Fruit fly (Drosophila melanogaster): ENCODE measurements around the gene Psa.
A peak's percentile ranks its signal among the peaks of the same experiment; 100 is the strongest.

Psa gene

dm6 chr3L:1538314-1538854, 35.7 kb downstream of the Psa start:
- TF ChIP-seq cic (GFP tag; optimal IDR thresholded peaks at IDR 0.05) (peak; percentile 7), CG14711 (tag; optimal IDR thresholded peaks at IDR 0.05) (no peak)

DNA sequence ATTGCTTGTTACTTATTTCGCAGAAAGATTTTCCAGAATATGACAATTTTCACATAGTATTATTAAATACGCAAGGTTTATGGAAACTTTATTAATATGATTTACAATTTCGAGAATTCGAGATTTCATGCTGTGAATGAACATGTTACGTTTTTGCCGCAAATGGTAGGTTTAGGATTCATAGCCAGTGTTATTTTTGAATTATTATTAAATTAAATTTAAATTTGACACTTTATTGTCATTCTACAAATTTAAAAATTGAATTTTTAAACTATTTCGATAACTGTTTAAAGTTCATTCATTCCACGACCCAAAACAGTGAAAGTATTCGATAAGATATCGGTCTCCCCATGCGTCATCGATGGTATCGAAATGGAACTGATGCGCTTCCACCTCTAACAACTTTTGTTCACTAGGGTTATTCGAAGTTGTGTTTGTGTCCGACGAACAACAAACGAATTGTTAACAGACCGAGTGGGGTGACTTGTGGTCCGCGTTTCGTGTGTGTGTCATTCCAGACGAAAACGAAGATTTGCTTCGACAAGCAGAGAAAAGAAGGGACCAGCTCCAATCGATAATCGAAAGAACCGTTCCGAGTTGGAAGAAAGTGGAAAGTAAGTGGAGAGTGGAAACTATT, 43.2 kb downstream of the Psa start, which contains the start of the genes CG32313 and Pcyt1:
TSS of gene CG32313 (minus strand) at position 51 of the 637 bp plus-strand sequence.
TSS of gene Pcyt1 (plus strand) at position 400 of the 637 bp plus-strand sequence.
- TF ChIP-seq Crg-1 (GFP tag; optimal IDR thresholded peaks at IDR 0.05), result peak; percentile 44
- no peak for TF ChIP-seq CG11617 (GFP tag; optimal IDR thresholded peaks at IDR 0.05)
- no peak for TF ChIP-seq toe (GFP tag; optimal IDR thresholded peaks at IDR 0.05)
- TF ChIP-seq CG7045 (GFP tag; optimal IDR thresholded peaks at IDR 0.05), result no peak
- TF ChIP-seq kay (GFP tag; ENCODE audit: borderline replicate concordance), result no peak
- no peak for TF ChIP-seq tj (GFP tag; optimal IDR thresholded peaks at IDR 0.05)
- peak; percentile 64 for TF ChIP-seq cic (GFP tag; optimal IDR thresholded peaks at IDR 0.05)
- TF ChIP-seq bab1 (GFP tag; optimal IDR thresholded peaks at IDR 0.05), result peak; percentile 82
- peak; percentile 31 for TF ChIP-seq CG12768 (GFP tag; optimal IDR thresholded peaks at IDR 0.05)
- TF ChIP-seq CG33017 (tag; optimal IDR thresholded peaks at IDR 0.05), result peak; percentile 70
- TF ChIP-seq CG7101 (tag; optimal IDR thresholded peaks at IDR 0.05), result peak; percentile 53
- TF ChIP-seq Clk (GFP tag; optimal IDR thresholded peaks at IDR 0.05), result no peak
- TF ChIP-seq CG1620 (GFP tag; optimal IDR thresholded peaks at IDR 0.05), result no peak
- no peak for TF ChIP-seq ovo (GFP tag; optimal IDR thresholded peaks at IDR 0.05)
- TF ChIP-seq pad (GFP tag; optimal IDR thresholded peaks at IDR 0.05), result no peak
- peak; percentile 46 for TF ChIP-seq Hr96 (GFP tag; optimal IDR thresholded peaks at IDR 0.05)
- TF ChIP-seq cnc (optimal IDR thresholded peaks at IDR 0.05), result no peak
- peak; percentile 78 for TF ChIP-seq Mnt (GFP tag; optimal IDR thresholded peaks at IDR 0.05)
- TF ChIP-seq CG5204 (GFP tag; optimal IDR thresholded peaks at IDR 0.05), result no peak
- TF ChIP-seq CG14711 (tag; optimal IDR thresholded peaks at IDR 0.05), result peak; percentile 47

DNA sequence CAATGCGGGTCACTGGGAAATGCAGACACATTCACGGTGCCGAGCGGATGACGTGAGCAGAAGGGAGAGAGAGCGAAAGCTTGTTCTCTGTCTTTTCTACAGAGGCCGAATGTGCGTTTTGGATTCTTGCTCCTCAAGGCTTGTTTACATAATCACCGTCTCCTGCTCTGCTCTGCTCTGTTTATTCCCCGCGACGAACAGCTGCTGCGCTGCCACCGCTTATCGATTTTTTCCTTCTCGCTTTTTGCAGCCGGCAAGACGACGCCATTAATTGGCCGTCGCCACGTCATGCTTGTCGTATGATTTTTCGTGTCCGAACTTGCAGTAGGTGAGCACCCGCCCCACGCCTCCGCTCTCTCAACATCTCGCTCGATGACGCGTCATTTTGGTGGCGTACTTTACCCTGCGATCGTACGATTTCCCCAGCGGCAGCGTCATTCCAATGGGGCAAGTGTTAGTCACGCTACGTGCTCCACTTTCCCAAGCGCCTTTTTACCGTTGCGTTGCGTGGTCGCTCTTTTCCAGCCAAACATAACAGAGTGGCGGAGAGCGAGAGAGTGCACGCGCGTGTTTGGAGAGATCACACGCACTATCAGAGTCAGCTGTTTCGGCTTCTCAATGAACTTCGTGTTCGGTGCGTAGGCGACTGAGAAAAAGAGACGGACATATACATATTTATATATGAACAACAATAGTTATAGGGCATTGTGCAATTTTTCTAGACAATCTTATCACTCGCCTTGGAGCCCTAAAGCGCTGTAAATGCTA, 43.9 kb downstream of the Psa start:
- peak; percentile 56 for TF ChIP-seq CG1620 (GFP tag; optimal IDR thresholded peaks at IDR 0.05)
- peak; percentile 66 for TF ChIP-seq CG14711 (tag; optimal IDR thresholded peaks at IDR 0.05)
- peak; percentile 42 for TF ChIP-seq CG11617 (GFP tag; optimal IDR thresholded peaks at IDR 0.05)
- no peak for TF ChIP-seq Clk (GFP tag; optimal IDR thresholded peaks at IDR 0.05)
- TF ChIP-seq cic (GFP tag; optimal IDR thresholded peaks at IDR 0.05), result peak; percentile 47
- TF ChIP-seq CG7045 (GFP tag; optimal IDR thresholded peaks at IDR 0.05), result peak; percentile 88
- TF ChIP-seq bab1 (GFP tag; optimal IDR thresholded peaks at IDR 0.05), result peak; percentile 91
- TF ChIP-seq toe (GFP tag; optimal IDR thresholded peaks at IDR 0.05), result no peak
- TF ChIP-seq pad (GFP tag; optimal IDR thresholded peaks at IDR 0.05), result peak; percentile 92
- TF ChIP-seq kay (GFP tag; ENCODE audit: borderline replicate concordance), result no peak
- peak; percentile 19 for TF ChIP-seq Crg-1 (GFP tag; optimal IDR thresholded peaks at IDR 0.05)
- no peak for TF ChIP-seq CG5204 (GFP tag; optimal IDR thresholded peaks at IDR 0.05)
- peak; percentile 92 for TF ChIP-seq CG12768 (GFP tag; optimal IDR thresholded peaks at IDR 0.05)
- TF ChIP-seq tj (GFP tag; optimal IDR thresholded peaks at IDR 0.05), result peak; percentile 49
- peak; percentile 32 for TF ChIP-seq Mnt (GFP tag; optimal IDR thresholded peaks at IDR 0.05)
- TF ChIP-seq CG33017 (tag; optimal IDR thresholded peaks at IDR 0.05), result peak; percentile 45
- peak in 1 of 2 experiments; percentile 6 for TF ChIP-seq cnc (optimal IDR thresholded peaks at IDR 0.05)
- TF ChIP-seq ovo (GFP tag; optimal IDR thresholded peaks at IDR 0.05), result peak; percentile 70
- peak; percentile 48 for TF ChIP-seq CG7101 (tag; optimal IDR thresholded peaks at IDR 0.05)
- TF ChIP-seq Hr96 (GFP tag; optimal IDR thresholded peaks at IDR 0.05), result peak; percentile 40

DNA sequence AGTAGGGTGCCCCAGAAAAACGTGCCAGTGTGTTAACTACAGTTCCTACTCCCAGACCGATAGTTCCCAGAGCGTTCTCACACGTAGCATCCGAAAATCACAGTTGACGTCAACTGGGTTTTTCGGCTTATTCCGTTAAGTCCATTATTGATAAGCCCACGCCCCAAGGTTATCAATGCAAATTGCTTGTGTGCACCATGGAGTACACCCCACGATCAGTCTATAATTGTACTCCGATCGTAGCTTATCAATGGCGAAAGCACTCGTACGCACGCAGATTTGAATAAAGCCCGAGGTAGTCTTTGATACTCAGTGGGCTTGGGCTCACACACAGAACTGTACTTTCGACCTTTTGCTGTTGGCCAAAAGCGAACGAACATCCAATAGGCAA, 44.5 kb downstream of the Psa start:
- no peak for TF ChIP-seq CG7101 (tag; optimal IDR thresholded peaks at IDR 0.05)
- TF ChIP-seq toe (GFP tag; optimal IDR thresholded peaks at IDR 0.05), result no peak
- TF ChIP-seq kay (GFP tag; ENCODE audit: borderline replicate concordance), result no peak
- no peak for TF ChIP-seq Crg-1 (GFP tag; optimal IDR thresholded peaks at IDR 0.05)
- TF ChIP-seq cnc (optimal IDR thresholded peaks at IDR 0.05), result no peak
- TF ChIP-seq Mnt (GFP tag; optimal IDR thresholded peaks at IDR 0.05), result no peak
- TF ChIP-seq ovo (GFP tag; optimal IDR thresholded peaks at IDR 0.05), result no peak
- TF ChIP-seq CG5204 (GFP tag; optimal IDR thresholded peaks at IDR 0.05), result no peak
- TF ChIP-seq Clk (GFP tag; optimal IDR thresholded peaks at IDR 0.05), result no peak
- no peak for TF ChIP-seq tj (GFP tag; optimal IDR thresholded peaks at IDR 0.05)
- TF ChIP-seq CG7045 (GFP tag; optimal IDR thresholded peaks at IDR 0.05), result no peak
- TF ChIP-seq pad (GFP tag; optimal IDR thresholded peaks at IDR 0.05), result no peak
- TF ChIP-seq CG1620 (GFP tag; optimal IDR thresholded peaks at IDR 0.05), result no peak
- TF ChIP-seq Hr96 (GFP tag; optimal IDR thresholded peaks at IDR 0.05), result no peak
- TF ChIP-seq cic (GFP tag; optimal IDR thresholded peaks at IDR 0.05), result no peak
- no peak for TF ChIP-seq CG33017 (tag; optimal IDR thresholded peaks at IDR 0.05)
- TF ChIP-seq CG12768 (GFP tag; optimal IDR thresholded peaks at IDR 0.05), result no peak
- TF ChIP-seq bab1 (GFP tag; optimal IDR thresholded peaks at IDR 0.05), result no peak

DNA sequence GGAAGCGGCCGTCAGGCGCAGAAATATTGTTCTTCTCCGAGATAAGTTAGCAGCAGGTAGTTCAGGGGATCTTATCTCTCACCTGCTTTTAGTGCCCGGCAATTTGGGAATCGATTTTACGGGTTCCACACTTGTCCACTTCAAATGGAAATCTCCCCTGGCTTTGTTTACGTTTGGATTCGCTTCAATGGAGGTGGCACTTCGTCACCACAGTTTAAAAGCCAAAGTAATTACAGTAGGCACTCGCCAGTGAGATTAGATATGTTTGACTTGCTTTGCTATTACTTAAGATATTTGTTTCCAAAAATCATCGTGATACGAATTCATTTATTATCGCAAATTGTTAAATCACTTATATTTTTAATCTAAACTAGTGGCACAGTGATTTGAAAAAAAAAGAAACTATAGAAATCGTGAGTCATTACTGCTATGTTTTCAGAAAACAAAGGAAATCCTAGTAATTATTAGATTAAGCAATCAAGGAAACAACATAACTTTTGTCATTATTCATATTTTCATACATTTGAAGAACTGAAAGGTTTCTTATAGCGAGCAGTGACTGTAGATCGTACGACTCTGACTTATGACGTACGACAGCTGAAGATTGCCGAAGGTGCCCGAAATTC, 45.8 kb downstream of the Psa start:
- no peak for TF ChIP-seq CG1620 (GFP tag; optimal IDR thresholded peaks at IDR 0.05)
- peak; percentile 6 for TF ChIP-seq ovo (GFP tag; optimal IDR thresholded peaks at IDR 0.05)
- peak; percentile 78 for TF ChIP-seq toe (GFP tag; optimal IDR thresholded peaks at IDR 0.05)
- TF ChIP-seq CG11617 (GFP tag; optimal IDR thresholded peaks at IDR 0.05), result peak; percentile 80
- TF ChIP-seq Hr96 (GFP tag; optimal IDR thresholded peaks at IDR 0.05), result peak; percentile 63
- TF ChIP-seq cnc (optimal IDR thresholded peaks at IDR 0.05), result no peak
- peak; percentile 70 for TF ChIP-seq bab1 (GFP tag; optimal IDR thresholded peaks at IDR 0.05)
- TF ChIP-seq pad (GFP tag; optimal IDR thresholded peaks at IDR 0.05), result peak; percentile 55
- TF ChIP-seq CG14711 (tag; optimal IDR thresholded peaks at IDR 0.05), result peak; percentile 50
- TF ChIP-seq CG33017 (tag; optimal IDR thresholded peaks at IDR 0.05), result peak; percentile 82
- peak; percentile 75 for TF ChIP-seq CG7101 (tag; optimal IDR thresholded peaks at IDR 0.05)
- TF ChIP-seq Clk (GFP tag; optimal IDR thresholded peaks at IDR 0.05), result no peak
- TF ChIP-seq tj (GFP tag; optimal IDR thresholded peaks at IDR 0.05), result peak; percentile 47
- peak; percentile 92 for TF ChIP-seq CG12768 (GFP tag; optimal IDR thresholded peaks at IDR 0.05)
- TF ChIP-seq CG7045 (GFP tag; optimal IDR thresholded peaks at IDR 0.05), result peak; percentile 76
- peak; percentile 94 for TF ChIP-seq cic (GFP tag; optimal IDR thresholded peaks at IDR 0.05)
- TF ChIP-seq Mnt (GFP tag; optimal IDR thresholded peaks at IDR 0.05), result peak; percentile 31
- peak; percentile 97 for TF ChIP-seq kay (GFP tag; ENCODE audit: borderline replicate concordance)
- peak; percentile 82 for TF ChIP-seq CG5204 (GFP tag; optimal IDR thresholded peaks at IDR 0.05)
- peak; percentile 17 for TF ChIP-seq Crg-1 (GFP tag; optimal IDR thresholded peaks at IDR 0.05)

Data from whole organism, adult.